Fruit fly (Drosophila melanogaster) whole organism, embryonic: ENCODE data around the gene Pld3.

Experiments used
- Abd-B ChIP-seq: fragments of 200-800 bp; sonication (Bioruptor generic); optimal IDR thresholded peaks from 2 replicates; lab custom pipeline; 2018; ENCODE audit warnings: missing biosample characterization, mild to moderate bottlenecking, missing genetic modification characterization, moderate library complexity
- Ada2b ChIP-seq: fragments of 200-800 bp; sonication (Bioruptor generic); IDR thresholded peaks from 2 replicates; pipeline ENCODE4 v1.3.6; 2022; ENCODE audit warnings: missing biosample characterization, missing genetic modification characterization
- Atf-2 ChIP-seq: fragments of 200-800 bp; sonication (Bioruptor generic); optimal IDR thresholded peaks from 2 replicates; lab custom pipeline; 2016; ENCODE audit warnings: missing biosample characterization, missing genetic modification characterization
- B-H1 ChIP-seq: fragments of 200-800 bp; sonication (Bioruptor generic); IDR thresholded peaks from 3 replicates; pipeline ENCODE4 v1.3.6; 2022; ENCODE audit warnings: missing biosample characterization, missing genetic modification characterization
- Blimp-1 ChIP-seq: fragments of 200-800 bp; sonication (Bioruptor generic); optimal IDR thresholded peaks from 3 replicates; lab custom pipeline; 2018; ENCODE audit warnings: missing biosample characterization, missing genetic modification characterization, mild to moderate bottlenecking, moderate library complexity, missing genetic modification reagents
- CG10274 ChIP-seq: fragments of 200-800 bp; sonication (Bioruptor generic); optimal IDR thresholded peaks from 3 replicates; lab custom pipeline; 2017; ENCODE audit warnings: missing biosample characterization, mild to moderate bottlenecking, missing genetic modification characterization
- CG10431 ChIP-seq: fragments of 200-800 bp; sonication (Bioruptor generic); optimal IDR thresholded peaks from 3 replicates; lab custom pipeline; 2018; ENCODE audit warnings: missing biosample characterization, mild to moderate bottlenecking, missing genetic modification characterization
- CG11696 ChIP-seq: fragments of 200-800 bp; sonication (Bioruptor generic); IDR thresholded peaks from 2 replicates; pipeline ENCODE4 v1.3.6; 2022; ENCODE audit warnings: missing biosample characterization, missing genetic modification characterization
- CG13424 ChIP-seq: fragments of 200-800 bp; sonication (Bioruptor generic); optimal IDR thresholded peaks from 2 replicates; lab custom pipeline; 2019; ENCODE audit warnings: missing biosample characterization, mild to moderate bottlenecking, missing genetic modification characterization, moderate library complexity
- CG14667 ChIP-seq: fragments of 200-800 bp; sonication (Bioruptor generic); IDR thresholded peaks from 2 replicates; pipeline ENCODE4 v1.3.6; 2022; ENCODE audit warnings: missing biosample characterization, missing genetic modification characterization
- CG15696 ChIP-seq: fragments of 200-800 bp; sonication (Bioruptor generic); optimal IDR thresholded peaks from 2 replicates; lab custom pipeline; 2019; ENCODE audit warnings: missing biosample characterization, mild to moderate bottlenecking, missing genetic modification characterization, moderate library complexity
- CG16813 ChIP-seq: fragments of 200-800 bp; sonication (Bioruptor generic); IDR thresholded peaks from 3 replicates; pipeline ENCODE4 v1.3.6; 2022; ENCODE audit warnings: missing biosample characterization, missing genetic modification characterization; ENCODE audit not compliant: partially characterized antibody
- CG16863 ChIP-seq: fragments of 200-800 bp; sonication (Bioruptor generic); optimal IDR thresholded peaks from 3 replicates; lab custom pipeline; 2016; ENCODE audit warnings: missing biosample characterization, missing genetic modification characterization
- CG18476 ChIP-seq: fragments of 200-800 bp; sonication (Bioruptor generic); optimal IDR thresholded peaks from 2 replicates; lab custom pipeline; 2016; ENCODE audit warnings: missing biosample characterization, mild to moderate bottlenecking, missing genetic modification characterization
- CG18599 ChIP-seq: fragments of 200-800 bp; sonication (Bioruptor generic); optimal IDR thresholded peaks from 3 replicates; lab custom pipeline; 2017; ENCODE audit warnings: missing biosample characterization, missing genetic modification characterization, mild to moderate bottlenecking, moderate library complexity, missing genetic modification reagents
- CG2712 ChIP-seq: fragments of 200-800 bp; optimal IDR thresholded peaks from 3 replicates; lab custom pipeline; 2019; ENCODE audit warnings: missing biosample characterization, mild to moderate bottlenecking, missing genetic modification characterization, moderate library complexity
- CG30020 ChIP-seq: fragments of 200-800 bp; optimal IDR thresholded peaks from 2 replicates; lab custom pipeline; 2019; ENCODE audit warnings: missing biosample characterization, mild to moderate bottlenecking, missing genetic modification characterization, moderate library complexity
- CG3281 ChIP-seq: fragments of 200-800 bp; sonication (Bioruptor generic); optimal IDR thresholded peaks from 3 replicates; lab custom pipeline; 2017; ENCODE audit warnings: missing biosample characterization, mild to moderate bottlenecking, missing genetic modification characterization
- CG4424 ChIP-seq: fragments of 200-800 bp; sonication (Bioruptor generic); optimal IDR thresholded peaks from 3 replicates; lab custom pipeline; 2016; ENCODE audit warnings: missing biosample characterization, missing genetic modification characterization
- CG7271 ChIP-seq: fragments of 200-800 bp; sonication (Bioruptor generic); optimal IDR thresholded peaks from 2 replicates; lab custom pipeline; 2018; ENCODE audit warnings: missing biosample characterization, mild to moderate bottlenecking, missing genetic modification characterization, moderate library complexity
- CG7786 ChIP-seq: fragments of 200-800 bp; sonication (Bioruptor generic); optimal IDR thresholded peaks from 2 replicates; lab custom pipeline; 2016; ENCODE audit warnings: missing biosample characterization, missing genetic modification characterization
- CG8281 ChIP-seq: fragments of 200-800 bp; sonication (Bioruptor generic); optimal IDR thresholded peaks from 2 replicates; lab custom pipeline; 2018; ENCODE audit warnings: missing biosample characterization, mild to moderate bottlenecking, missing genetic modification characterization, moderate library complexity
- CG9215 ChIP-seq: fragments of 200-800 bp; sonication (Bioruptor generic); IDR thresholded peaks from 2 replicates; pipeline ENCODE4 v1.3.6; 2022; ENCODE audit warnings: missing biosample characterization, missing genetic modification characterization
- Ets97D ChIP-seq: fragments of 200-800 bp; sonication (Bioruptor generic); optimal IDR thresholded peaks from 3 replicates; lab custom pipeline; 2016; ENCODE audit warnings: missing biosample characterization, missing genetic modification characterization
- H15 ChIP-seq: fragments of 200-800 bp; sonication (Bioruptor generic); IDR thresholded peaks from 3 replicates; pipeline ENCODE4 v1.3.6; 2022; ENCODE audit warnings: missing biosample characterization, missing genetic modification characterization
- Hmr ChIP-seq: fragments of 200-800 bp; sonication (Bioruptor generic); optimal IDR thresholded peaks from 3 replicates; lab custom pipeline; 2017; ENCODE audit warnings: mild to moderate bottlenecking, missing biosample characterization, missing genetic modification reagents, missing genetic modification characterization
- Oli ChIP-seq: fragments of 200-800 bp; sonication (Bioruptor generic); optimal IDR thresholded peaks from 2 replicates; lab custom pipeline; 2018; ENCODE audit warnings: missing biosample characterization, mild to moderate bottlenecking, missing genetic modification characterization, moderate library complexity
- PHDP ChIP-seq: fragments of 200-800 bp; sonication (Bioruptor generic); optimal IDR thresholded peaks from 3 replicates; lab custom pipeline; 2018; ENCODE audit warnings: missing biosample characterization, mild to moderate bottlenecking, missing genetic modification characterization, moderate library complexity
- Sox102F ChIP-seq: fragments of 200-800 bp; sonication (Bioruptor generic); optimal IDR thresholded peaks from 2 replicates; lab custom pipeline; 2018; ENCODE audit warnings: missing biosample characterization, mild to moderate bottlenecking, missing genetic modification characterization, moderate library complexity
- Spps ChIP-seq: fragments of 200-800 bp; sonication (Bioruptor generic); optimal IDR thresholded peaks from 2 replicates; lab custom pipeline; 2018; ENCODE audit warnings: missing biosample characterization, mild to moderate bottlenecking, missing genetic modification characterization
- Stat92E ChIP-seq, 3 experiments: fragments of >200 bp in 2 of 3; fragments of 200-800 bp in 1 of 3; sonication (Bioruptor generic) in 1 of 3; optimal IDR thresholded peaks; 2 replicates each; lab custom pipeline; 2017 to 2019; ENCODE audit warnings: missing biosample characterization in 3 of 3, missing genetic modification characterization in 3 of 3, mild to moderate bottlenecking in 1 of 3, moderate library complexity in 1 of 3
- Tbp ChIP-seq: fragments of >200 bp; optimal IDR thresholded peaks from 2 replicates; lab custom pipeline; 2018; ENCODE audit warnings: missing biosample characterization, missing genetic modification characterization
- Xrp1 ChIP-seq: fragments of 200-800 bp; sonication (Bioruptor generic); IDR thresholded peaks from 2 replicates; pipeline ENCODE4 v1.3.6; 2022; ENCODE audit warnings: missing biosample characterization, missing genetic modification characterization
- bbx ChIP-seq: fragments of 200-800 bp; sonication (Bioruptor generic); IDR thresholded peaks from 2 replicates; pipeline ENCODE4 v1.3.6; 2022; ENCODE audit warnings: missing biosample characterization, missing genetic modification characterization; ENCODE audit not compliant: partially characterized antibody
- cad ChIP-seq: fragments of >200 bp; optimal IDR thresholded peaks from 2 replicates; lab custom pipeline; 2017; ENCODE audit warnings: missing biosample characterization, missing genetic modification characterization
- cg ChIP-seq: fragments of 200-800 bp; sonication (Bioruptor generic); optimal IDR thresholded peaks from 3 replicates; lab custom pipeline; 2019; ENCODE audit warnings: missing biosample characterization, mild to moderate bottlenecking, missing genetic modification characterization, moderate library complexity
- dan ChIP-seq: fragments of 200-800 bp; sonication (Bioruptor generic); IDR thresholded peaks from 2 replicates; pipeline ENCODE4 v1.3.6; 2022; ENCODE audit warnings: missing biosample characterization, missing genetic modification characterization
- dm ChIP-seq: fragments of 200-800 bp; sonication (Bioruptor generic); optimal IDR thresholded peaks from 3 replicates; lab custom pipeline; 2016; ENCODE audit warnings: missing biosample characterization, missing genetic modification characterization
- dpn ChIP-seq, 2 experiments: fragments of 200-800 bp; sonication (Bioruptor generic); optimal IDR thresholded peaks; 3 replicates each; lab custom pipeline; 2016; ENCODE audit warnings: missing biosample characterization in 2 of 2, missing genetic modification characterization in 2 of 2
- gcm2 ChIP-seq: fragments of 200-800 bp; sonication (Bioruptor generic); optimal IDR thresholded peaks from 2 replicates; lab custom pipeline; 2016; ENCODE audit warnings: missing biosample characterization, missing genetic modification characterization
- gem ChIP-seq: fragments of 200-800 bp; sonication (Bioruptor generic); optimal IDR thresholded peaks from 2 replicates; lab custom pipeline; 2019; ENCODE audit warnings: missing biosample characterization, mild to moderate bottlenecking, missing genetic modification characterization, moderate library complexity
- gfzf ChIP-seq: fragments of 200-800 bp; sonication (Bioruptor generic); optimal IDR thresholded peaks from 2 replicates; lab custom pipeline; 2016; ENCODE audit warnings: missing biosample characterization, mild to moderate bottlenecking, missing genetic modification characterization, moderate library complexity
- grau ChIP-seq: fragments of 200-800 bp; optimal IDR thresholded peaks from 3 replicates; lab custom pipeline; 2019; ENCODE audit warnings: missing biosample characterization, mild to moderate bottlenecking, missing genetic modification characterization, moderate library complexity
- gsb-n ChIP-seq: fragments of 200-800 bp; sonication (Bioruptor generic); optimal IDR thresholded peaks from 3 replicates; lab custom pipeline; 2018; ENCODE audit warnings: missing biosample characterization, mild to moderate bottlenecking, missing genetic modification characterization
- lola ChIP-seq, 3 experiments: fragments of >200 bp in 2 of 3; fragments of 200-800 bp in 1 of 3; sonication (Bioruptor generic) in 1 of 3; optimal IDR thresholded peaks; 2 replicates each; lab custom pipeline; 2017 to 2019; ENCODE audit warnings: missing biosample characterization in 3 of 3, missing genetic modification characterization in 3 of 3, mild to moderate bottlenecking in 1 of 3, moderate library complexity in 1 of 3
- nom ChIP-seq: fragments of 200-800 bp; sonication (Bioruptor generic); optimal IDR thresholded peaks from 2 replicates; lab custom pipeline; 2017; ENCODE audit warnings: missing biosample characterization, missing genetic modification characterization, mild to moderate bottlenecking, moderate library complexity, missing genetic modification reagents
- pum ChIP-seq: fragments of 200-800 bp; sonication (Bioruptor generic); optimal IDR thresholded peaks from 2 replicates; lab custom pipeline; 2016; ENCODE audit warnings: missing biosample characterization, missing genetic modification characterization
- sisA ChIP-seq: fragments of 200-800 bp; sonication (Bioruptor generic); IDR thresholded peaks from 2 replicates; pipeline ENCODE4 v1.3.6; 2022; ENCODE audit warnings: missing biosample characterization, missing genetic modification characterization
- slp2 ChIP-seq: fragments of 200-800 bp; sonication (Bioruptor generic); optimal IDR thresholded peaks from 2 replicates; lab custom pipeline; 2016; ENCODE audit warnings: missing biosample characterization, missing genetic modification characterization
- sob ChIP-seq: fragments of 200-800 bp; sonication (Bioruptor generic); IDR thresholded peaks from 2 replicates; pipeline ENCODE4 v1.3.6; 2022; ENCODE audit warnings: missing biosample characterization, missing genetic modification characterization

Pld3 gene

dm6 chr2L:21142972-21143385 is 15.7 kb upstream of the Pld3 start, which contains the start of gene pths (continued):
- TF ChIP-seq gfzf (GFP tag; lab: Kevin White, UChicago) (peak; percentile 47), CG16813 (GFP tag; lab: Robert Waterston, UW) (peak; percentile 85), gem (tag; lab: Kevin White, UChicago) (no peak), sob (GFP tag; lab: Robert Waterston, UW) (peak; percentile 79), CG10431 (no peak), gcm2 (GFP tag; lab: Kevin White, UChicago) (no peak), gsb-n (tag; lab: Kevin White, UChicago) (no peak), CG7786 (peak; percentile 38), Hmr (peak; percentile 65), sisA (GFP tag; lab: Robert Waterston, UW) (peak; percentile 68), CG18599 (GFP tag; lab: Kevin White, UChicago) (no peak), CG7271 (no peak), Tbp (no peak), dm (GFP tag; lab: Kevin White, UChicago) (peak; percentile 97), Atf-2 (GFP tag; lab: Kevin White, UChicago) (peak; percentile 30), cad (GFP tag; lab: Kevin White, UChicago) (no peak), CG16863 (GFP tag; lab: Kevin White, UChicago) (no peak), dan (GFP tag; lab: Robert Waterston, UW) (no peak), Ets97D (GFP tag; lab: Kevin White, UChicago) (peak; percentile 83), PHDP (tag; lab: Kevin White, UChicago) (peak; percentile 4), Stat92E (GFP tag; optimal IDR thresholded peaks at IDR 0.05; lab: Kevin White, UChicago) (no peak), nom (GFP tag; lab: Kevin White, UChicago) (no peak), cg (no peak), CG30020 (tag; lab: Kevin White, UChicago) (peak; percentile 98), CG10274 (GFP tag; lab: Kevin White, UChicago) (no peak), CG14667 (no peak), CG4424 (GFP tag; lab: Kevin White, UChicago) (peak; percentile 33), Xrp1 (GFP tag; lab: Robert Waterston, UW) (peak; percentile 36; the same call in 1 of the 2 replicates), bbx (GFP tag; lab: Robert Waterston, UW) (peak; percentile 89), CG2712 (tag; lab: Kevin White, UChicago) (peak; percentile 52), CG3281 (GFP tag; lab: Kevin White, UChicago) (no peak), Blimp-1 (GFP tag; lab: Kevin White, UChicago) (no peak), Abd-B (GFP tag; lab: Kevin White, UChicago) (no peak), Sox102F (GFP tag; lab: Kevin White, UChicago) (no peak), dpn (GFP tag; optimal IDR thresholded peaks at IDR 0.05; lab: Kevin White, UChicago) (peak; percentile 15 to 65), H15 (GFP tag; lab: Robert Waterston, UW) (no peak; the same call in 2 of the 3 replicates), Oli (tag; lab: Kevin White, UChicago) (no peak), Ada2b (GFP tag; lab: Robert Waterston, UW) (0 out of 2 replicates have a peak, but pooled peaks have one; percentile 24), CG13424 (tag; lab: Kevin White, UChicago) (peak; percentile 38), CG9215 (no peak), lola (GFP tag; optimal IDR thresholded peaks at IDR 0.05; lab: Kevin White, UChicago) (peak in 2 of 3 experiments; percentile 5 to 80), slp2 (peak; percentile 11), CG18476 (GFP tag; lab: Kevin White, UChicago) (no peak), CG11696 (GFP tag; lab: Robert Waterston, UW) (no peak), Spps (tag; lab: Kevin White, UChicago) (no peak), CG15696 (tag; lab: Kevin White, UChicago) (peak; percentile 42), grau (tag; lab: Kevin White, UChicago) (peak; percentile 44), pum (GFP tag; lab: Kevin White, UChicago) (peak; percentile 35), B-H1 (no peak), CG8281 (no peak)
